Fruit fly (Drosophila melanogaster) whole organism, wandering third instar larva: ENCODE data around the gene tomb.

ENCODE experiments used
- Abd-B ChIP-seq: fragments of >200 bp; optimal IDR thresholded peaks from 2 replicates; lab custom pipeline; 2017; ENCODE audit warnings: missing biosample characterization, missing genetic modification characterization
- CG32264 ChIP-seq: fragments of 200-800 bp; sonication (Bioruptor generic); optimal IDR thresholded peaks from 2 replicates; lab custom pipeline; 2016; ENCODE audit warnings: missing biosample characterization, missing genetic modification characterization
- CG9705 ChIP-seq: fragments of 200-800 bp; sonication (Bioruptor generic); optimal IDR thresholded peaks from 2 replicates; lab custom pipeline; 2018; ENCODE audit warnings: missing biosample characterization, mild to moderate bottlenecking, missing genetic modification characterization
- Dfd ChIP-seq: fragments of >200 bp; optimal IDR thresholded peaks from 2 replicates; lab custom pipeline; 2017; ENCODE audit warnings: missing biosample characterization, missing genetic modification characterization
- Dif ChIP-seq: fragments of 200-275, 200-300 bp; sonication (Bioruptor generic); optimal IDR thresholded peaks from 2 replicates; lab custom pipeline; 2018; ENCODE audit warnings: missing biosample characterization, missing genetic modification characterization; ENCODE audit not compliant: partially characterized antibody
- GATAd ChIP-seq: sonication (Bioruptor generic); optimal IDR thresholded peaks from 2 replicates; lab custom pipeline; 2016; ENCODE audit warnings: missing biosample characterization, missing genetic modification characterization
- HLH106 ChIP-seq: fragments of 200-800 bp; optimal IDR thresholded peaks from 3 replicates; lab custom pipeline; 2019; ENCODE audit warnings: missing biosample characterization, mild to moderate bottlenecking, missing genetic modification characterization, moderate library complexity
- Hnf4 ChIP-seq: fragments of 200-800 bp; sonication (Bioruptor generic); optimal IDR thresholded peaks from 2 replicates; lab custom pipeline; 2016; ENCODE audit warnings: missing biosample characterization, mild to moderate bottlenecking, missing genetic modification characterization
- Hr78 ChIP-seq: fragments of >200 bp; optimal IDR thresholded peaks from 2 replicates; lab custom pipeline; 2017; ENCODE audit warnings: missing biosample characterization, missing genetic modification characterization
- Hr83 ChIP-seq: fragments of 200-300 bp; sonication (Bioruptor generic); optimal IDR thresholded peaks from 2 replicates; lab custom pipeline; 2016; ENCODE audit warnings: missing biosample characterization, mild to moderate bottlenecking, missing genetic modification characterization, moderate library complexity; ENCODE audit not compliant: poor library complexity, severe bottlenecking
- N ChIP-seq: fragments of >200 bp; optimal IDR thresholded peaks from 2 replicates; lab custom pipeline; 2018; ENCODE audit warnings: missing biosample characterization, missing external identifiers, missing genetic modification characterization
- OdsH ChIP-seq: fragments of 200-800 bp; sonication (Bioruptor generic); optimal IDR thresholded peaks from 2 replicates; lab custom pipeline; 2016; ENCODE audit warnings: missing biosample characterization, mild to moderate bottlenecking, missing genetic modification characterization
- Rel ChIP-seq, 2 experiments: fragments of 200-800 bp; sonication (Bioruptor generic) in 1 of 2; optimal IDR thresholded peaks; 2 replicates in 1 of 2; 3 replicates in 1 of 2; lab custom pipeline; 2016 to 2019; ENCODE audit warnings: mild to moderate bottlenecking in 2 of 2, missing biosample characterization in 2 of 2, missing genetic modification characterization in 2 of 2, moderate library complexity in 1 of 2
- Sp1 ChIP-seq: fragments of 200-800 bp; sonication (Bioruptor generic); optimal IDR thresholded peaks from 3 replicates; lab custom pipeline; 2019; ENCODE audit warnings: missing biosample characterization, mild to moderate bottlenecking, missing genetic modification characterization, moderate library complexity
- Vsx2 ChIP-seq: fragments of 200-300, 225-300 bp; sonication (Bioruptor generic); optimal IDR thresholded peaks from 2 replicates; lab custom pipeline; 2018; ENCODE audit warnings: missing biosample characterization, missing genetic modification characterization; ENCODE audit not compliant: partially characterized antibody
- br ChIP-seq: fragments of 200-800 bp; sonication (Bioruptor generic); optimal IDR thresholded peaks from 2 replicates; lab custom pipeline; 2016; ENCODE audit warnings: missing biosample characterization, missing genetic modification characterization
- brk ChIP-seq: fragments of 200-800 bp; sonication (Bioruptor generic); optimal IDR thresholded peaks from 2 replicates; lab custom pipeline; 2016; ENCODE audit warnings: missing biosample characterization, mild to moderate bottlenecking, missing genetic modification characterization
- dl ChIP-seq, 2 experiments: fragments of 175-275, 200-275 bp in 1 of 2; fragments of 200-275 bp in 1 of 2; sonication (Bioruptor generic); optimal IDR thresholded peaks; lab custom pipeline; 2018; ENCODE audit warnings: mild to moderate bottlenecking in 2 of 2, missing biosample characterization in 2 of 2, missing genetic modification characterization in 2 of 2, moderate library complexity in 2 of 2; ENCODE audit not compliant: partially characterized antibody in 2 of 2, insufficient read depth in 1 of 2
- dmrt93B ChIP-seq: fragments of 200-800 bp; sonication (Bioruptor generic); optimal IDR thresholded peaks from 2 replicates; lab custom pipeline; 2018; ENCODE audit warnings: missing biosample characterization, mild to moderate bottlenecking, missing genetic modification characterization
- ey ChIP-seq: fragments of 200-800 bp; sonication (Bioruptor generic); optimal IDR thresholded peaks from 2 replicates; lab custom pipeline; 2016; ENCODE audit warnings: missing biosample characterization, missing genetic modification characterization
- foxo ChIP-seq, 2 experiments: fragments of 200-800 bp; sonication (Bioruptor generic); optimal IDR thresholded peaks; 2 replicates in 1 of 2; 3 replicates in 1 of 2; lab custom pipeline; 2016 to 2017; ENCODE audit warnings: missing biosample characterization in 2 of 2, missing genetic modification characterization in 2 of 2
- fru ChIP-seq: fragments of 200-800 bp; sonication (Bioruptor generic); optimal IDR thresholded peaks from 3 replicates; lab custom pipeline; 2016; ENCODE audit warnings: missing biosample characterization, mild to moderate bottlenecking, missing genetic modification characterization
- h ChIP-seq: fragments of 200-800 bp; sonication (Bioruptor generic); optimal IDR thresholded peaks from 3 replicates; lab custom pipeline; 2016; ENCODE audit warnings: missing biosample characterization, mild to moderate bottlenecking, missing genetic modification characterization
- jim ChIP-seq: fragments of 175-275, 200-325 bp; sonication (Bioruptor generic); optimal IDR thresholded peaks from 2 replicates; lab custom pipeline; 2016; ENCODE audit warnings: missing biosample characterization, mild to moderate bottlenecking, missing genetic modification characterization
- lola ChIP-seq: fragments of >200 bp; optimal IDR thresholded peaks from 2 replicates; lab custom pipeline; 2017; ENCODE audit warnings: missing biosample characterization, missing genetic modification characterization
- pan ChIP-seq: fragments of >200 bp; optimal IDR thresholded peaks from 2 replicates; lab custom pipeline; 2017
- psq ChIP-seq: fragments of 200-800 bp; sonication (Bioruptor generic); optimal IDR thresholded peaks from 3 replicates; lab custom pipeline; 2017; ENCODE audit warnings: missing biosample characterization, mild to moderate bottlenecking, missing genetic modification characterization, moderate library complexity
- rgr ChIP-seq: fragments of 200-800 bp; sonication (Bioruptor generic); optimal IDR thresholded peaks from 3 replicates; lab custom pipeline; 2016; ENCODE audit warnings: missing biosample characterization, mild to moderate bottlenecking, missing genetic modification characterization
- sage ChIP-seq: fragments of 200-800 bp; sonication (Bioruptor generic); optimal IDR thresholded peaks from 2 replicates; lab custom pipeline; 2016; ENCODE audit warnings: missing biosample characterization, mild to moderate bottlenecking, missing genetic modification characterization
- sv ChIP-seq: fragments of 200-800 bp; sonication (Bioruptor generic); optimal IDR thresholded peaks from 3 replicates; lab custom pipeline; 2016; ENCODE audit warnings: missing biosample characterization, missing genetic modification characterization
- tai ChIP-seq: sonication (Bioruptor generic); optimal IDR thresholded peaks from 2 replicates; lab custom pipeline; 2016; ENCODE audit warnings: missing biosample characterization, missing genetic modification characterization
- usp ChIP-seq: fragments of >200 bp; optimal IDR thresholded peaks from 2 replicates; lab custom pipeline; 2017; ENCODE audit warnings: missing biosample characterization, missing genetic modification characterization
- woc ChIP-seq: sonication (Bioruptor generic); optimal IDR thresholded peaks from 2 replicates; lab custom pipeline; 2016; ENCODE audit warnings: missing biosample characterization, mild to moderate bottlenecking, missing genetic modification characterization

Gene tomb

DNA sequence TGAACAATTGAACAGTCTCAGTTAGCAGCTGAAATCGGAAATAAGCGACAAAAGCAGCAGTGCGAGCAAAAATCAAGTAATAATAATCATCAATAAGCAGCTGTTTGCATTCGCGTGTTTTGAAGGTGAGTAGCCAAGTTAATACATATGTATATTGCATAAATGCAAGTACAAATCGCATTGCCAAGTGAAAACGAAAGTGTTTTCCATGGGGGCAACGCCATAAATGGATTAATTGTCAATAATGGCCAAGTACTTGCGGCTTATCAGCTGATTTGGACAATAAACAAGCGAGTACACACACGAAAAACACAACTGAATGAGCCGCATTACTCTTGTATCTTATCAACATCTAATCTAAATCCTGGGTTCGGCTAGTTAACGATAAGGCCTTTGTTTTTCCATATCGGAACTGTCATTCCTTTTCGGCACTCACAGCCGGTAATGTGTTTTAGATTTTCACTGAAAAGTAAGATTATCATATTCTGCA, 10.8 kb upstream of the tomb start:
- TF ChIP-seq Hr78 (no peak), rgr (peak; percentile 67), fru (no peak), lola (GFP tag; lab: Kevin White, UChicago) (no peak), CG9705 (GFP tag; lab: Kevin White, UChicago) (no peak), Sp1 (GFP tag; lab: Kevin White, UChicago) (no peak), Dif (GFP tag; lab: Kevin White, UChicago) (peak; percentile 13), CG32264 (GFP tag; lab: Kevin White, UChicago) (no peak), tai (no peak)

DNA sequence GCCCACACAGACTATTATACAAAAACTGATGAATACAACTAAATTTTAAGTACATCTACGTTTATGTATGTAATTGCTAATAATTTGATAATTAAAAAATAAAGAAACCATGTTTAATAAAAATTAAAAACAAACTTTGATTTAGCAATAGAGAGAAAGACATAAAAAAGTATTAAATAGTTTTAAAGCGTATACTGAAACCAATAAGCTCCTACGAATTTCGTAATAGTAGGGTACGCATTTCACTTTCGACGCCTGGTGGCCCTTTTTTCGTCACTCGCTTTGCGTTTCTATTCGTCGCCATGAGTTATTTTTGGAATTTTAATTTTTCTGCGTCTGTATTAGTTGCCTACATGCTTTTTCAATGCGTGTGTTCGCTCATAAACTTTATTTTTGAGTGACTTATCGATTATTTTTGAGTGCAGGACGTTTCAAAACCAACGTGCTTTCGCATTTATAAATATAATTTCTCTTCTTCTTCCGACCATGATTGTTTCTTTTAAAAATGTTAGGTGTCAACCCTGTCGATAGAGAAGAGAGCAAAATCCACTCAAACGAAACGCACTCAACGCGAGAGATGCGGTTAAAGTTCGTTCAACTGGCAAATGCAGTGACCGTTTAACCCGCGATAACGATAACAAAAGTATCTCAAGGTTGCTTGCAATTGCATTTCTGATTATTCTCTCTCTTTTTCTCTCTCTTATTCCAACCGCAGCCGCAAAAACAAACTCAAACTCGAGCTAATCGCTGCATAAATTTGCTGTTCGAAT, 10.1 kb upstream of the tomb start, which contains the start of gene Oscillin:
TSS of gene Oscillin (plus strand) at position 569 of the 770 bp plus-strand sequence.
- TF ChIP-seq ey (peak; percentile 28), sv (GFP tag; lab: Kevin White, UChicago) (peak; percentile 78), Dfd (no peak), foxo (GFP tag; optimal IDR thresholded peaks at IDR 0.05; lab: Kevin White, UChicago) (peak in 1 of 2 experiments; percentile 70), rgr (peak; percentile 31), N (GFP tag; lab: Kevin White, UChicago) (no peak), GATAd (GFP tag; lab: Kevin White, UChicago) (no peak), OdsH (GFP tag; lab: Kevin White, UChicago) (peak; percentile 20), woc (GFP tag; lab: Kevin White, UChicago) (peak; percentile 71), psq (GFP tag; lab: Kevin White, UChicago) (peak; percentile 90), sage (GFP tag; lab: Kevin White, UChicago) (peak; percentile 12), tai (no peak), lola (GFP tag; lab: Kevin White, UChicago) (no peak), brk (GFP tag; lab: Kevin White, UChicago) (peak; percentile 61), CG9705 (GFP tag; lab: Kevin White, UChicago) (peak; percentile 3), fru (peak; percentile 48), dl (GFP tag; optimal IDR thresholded peaks at IDR 0.05; lab: Kevin White, UChicago; ENCODE audit: insufficient read depth in 1 of 2, partially characterized antibody in 2 of 2) (peak in 1 of 2 experiments; percentile 18), Hr78 (no peak), br (peak; percentile 26), dmrt93B (peak; percentile 61), pan (no peak), h (GFP tag; lab: Kevin White, UChicago) (peak; percentile 72), Vsx2 (GFP tag; lab: Kevin White, UChicago) (peak; percentile 56), Dif (GFP tag; lab: Kevin White, UChicago) (no peak), Hnf4 (peak; percentile 14), Hr83 (no peak), HLH106 (tag; lab: Kevin White, UChicago) (peak; percentile 76)

dm6 chr2L:5546207-5546517, 9.6 kb upstream of the tomb start:
- TF ChIP-seq br (no peak), Hr78 (no peak), usp (no peak), Rel (GFP tag; optimal IDR thresholded peaks at IDR 0.05; lab: Kevin White, UChicago) (no peak), Rel (tag; optimal IDR thresholded peaks at IDR 0.05; lab: Kevin White, UChicago) (peak; percentile 41), Abd-B (GFP tag; lab: Kevin White, UChicago) (no peak), jim (GFP tag; lab: Kevin White, UChicago) (no peak), dl (GFP tag; optimal IDR thresholded peaks at IDR 0.05; lab: Kevin White, UChicago; ENCODE audit: insufficient read depth in 1 of 2, partially characterized antibody in 2 of 2) (no peak), Sp1 (GFP tag; lab: Kevin White, UChicago) (no peak), lola (GFP tag; lab: Kevin White, UChicago) (no peak)
